Worm (Caenorhabditis elegans) whole organism, early embryonic: ENCODE results near the gene T05C12.15.

Experiments used
- B0310.2 ChIP-seq: sonication (generic microtip); optimal IDR thresholded peaks from 2 replicates; lab custom pipeline; 2016; ENCODE audit warnings: mild to moderate bottlenecking, missing genetic modification characterization, missing compliant biosample characterization
- F13C5.2 ChIP-seq: sonication (generic microtip); optimal IDR thresholded peaks from 2 replicates; lab custom pipeline; 2017; ENCODE audit warnings: mild to moderate bottlenecking, missing genetic modification characterization, inconsistent platforms, missing compliant biosample characterization
- aly-1 ChIP-seq: sonication (generic microtip); optimal IDR thresholded peaks from 2 replicates; lab custom pipeline; 2016; ENCODE audit warnings: missing genetic modification characterization, missing compliant biosample characterization
- ama-1 ChIP-seq: fragments of 150-350 bp; optimal IDR thresholded peaks from 2 replicates; lab custom pipeline; 2014
- ceh-13 ChIP-seq: fragments of 200-800 bp; sonication (Bioruptor generic); optimal IDR thresholded peaks from 2 replicates; lab custom pipeline; 2018; ENCODE audit warnings: mild to moderate bottlenecking, missing genetic modification characterization, missing compliant biosample characterization
- ceh-36 ChIP-seq: sonication (generic microtip); optimal IDR thresholded peaks from 2 replicates; lab custom pipeline; 2016; ENCODE audit warnings: missing genetic modification characterization, inconsistent platforms, missing compliant biosample characterization
- ets-7 ChIP-seq: sonication (generic microtip); optimal IDR thresholded peaks from 2 replicates; lab custom pipeline; 2016; ENCODE audit warnings: missing genotype, missing genetic modification characterization, missing compliant biosample characterization
- flt-1 ChIP-seq: fragments of 200-800 bp; sonication (Bioruptor generic); IDR thresholded peaks from 2 replicates; pipeline ENCODE4 v1.3.6; 2022; ENCODE audit warnings: missing genetic modification characterization, missing compliant biosample characterization
- hmbx-1 ChIP-seq: sonication (generic microtip); optimal IDR thresholded peaks from 2 replicates; lab custom pipeline; 2016; ENCODE audit warnings: mild to moderate bottlenecking, missing genetic modification characterization, missing compliant biosample characterization
- hmg-4 ChIP-seq: fragments of 200-800 bp; sonication (Bioruptor generic); optimal IDR thresholded peaks from 2 replicates; lab custom pipeline; 2018; ENCODE audit warnings: mild to moderate bottlenecking, missing genetic modification characterization, missing compliant biosample characterization
- hnd-1 ChIP-seq: sonication (generic microtip); optimal IDR thresholded peaks from 2 replicates; lab custom pipeline; 2016; ENCODE audit warnings: missing genetic modification characterization, missing compliant biosample characterization
- pes-1 ChIP-seq: fragments of 200-800 bp; sonication (Bioruptor generic); IDR thresholded peaks from 2 replicates; pipeline ENCODE4 v1.3.6; 2022; ENCODE audit warnings: missing genetic modification reagents, missing genetic modification characterization, missing compliant biosample characterization
- scrt-1 ChIP-seq: fragments of 200-800 bp; sonication (Bioruptor generic); IDR thresholded peaks from 2 replicates; pipeline ENCODE4 v1.3.6; 2022; ENCODE audit warnings: missing genetic modification characterization, missing compliant biosample characterization
- sea-1 ChIP-seq: fragments of 200-800 bp; sonication (Bioruptor generic); conservative IDR thresholded peaks from 2 replicates; pipeline ENCODE4 v1.3.6; 2022; ENCODE audit warnings: missing genetic modification characterization, missing compliant biosample characterization
- tbx-11 ChIP-seq: fragments of 200-800 bp; sonication (Bioruptor generic); IDR thresholded peaks from 2 replicates; pipeline ENCODE4 v1.3.6; 2022; ENCODE audit warnings: missing genetic modification characterization, missing compliant biosample characterization
- tbx-37 ChIP-seq: fragments of 200-800 bp; sonication (Bioruptor generic); conservative IDR thresholded peaks from 2 replicates; pipeline ENCODE4 v1.3.6; 2022; ENCODE audit warnings: missing genetic modification reagents, missing genetic modification characterization, missing compliant biosample characterization
- tra-4 ChIP-seq: sonication (generic microtip); optimal IDR thresholded peaks from 2 replicates; lab custom pipeline; 2017; ENCODE audit warnings: missing genetic modification characterization, missing compliant biosample characterization

T05C12.15 gene

DNA sequence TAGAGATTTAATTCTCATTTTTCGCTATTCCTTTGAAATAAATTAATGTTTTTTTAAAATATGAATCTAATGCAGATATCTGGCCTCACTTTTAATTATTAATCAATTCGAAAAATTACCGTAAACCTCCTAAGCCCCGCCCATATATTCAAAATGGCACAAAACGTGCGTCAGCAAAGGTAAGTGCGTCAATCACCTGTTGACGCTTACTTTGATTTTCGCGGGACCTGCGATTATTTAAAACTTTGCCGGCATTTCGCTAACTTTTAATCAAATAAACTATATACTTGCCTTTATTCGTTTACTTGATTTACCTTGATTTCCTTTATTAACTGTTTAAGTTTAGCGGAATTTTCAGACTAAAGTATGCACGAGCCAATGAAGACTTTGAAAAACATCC, 11.4 kb upstream of the T05C12.15 start, which contains the start of gene pch-2:
Gene pch-2, plus strand, starts transcription at position 359 of the 400 bp plus-strand sequence.
- TF ChIP-seq hmbx-1 (tag; lab: Kevin White, UChicago), result no peak

DNA sequence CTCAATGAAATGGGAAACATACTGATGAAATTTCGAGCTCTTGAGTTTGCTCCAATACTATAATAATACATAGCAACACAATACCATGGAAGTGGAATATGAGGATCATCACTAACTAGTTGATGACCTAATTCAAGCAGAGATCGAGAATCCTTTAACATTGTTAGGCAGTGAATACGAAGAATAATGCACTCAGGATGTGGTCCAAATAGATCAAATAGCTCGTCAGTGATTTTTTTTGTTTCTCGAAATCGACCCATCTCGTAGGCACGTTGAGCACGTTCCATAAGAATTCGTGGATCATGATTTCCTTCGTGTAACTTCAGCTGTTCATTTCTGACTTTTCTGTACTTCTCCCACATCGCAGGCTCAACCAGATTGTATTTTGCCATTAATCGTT, 8.5 kb upstream of the T05C12.15 start:
- no peak for TF ChIP-seq sea-1 (GFP tag; lab: Robert Waterston, UW)
- no peak for TF ChIP-seq aly-1 (tag; lab: Kevin White, UChicago)
- no peak for TF ChIP-seq hmg-4
- no peak for TF ChIP-seq tra-4
- TF ChIP-seq F13C5.2, result no peak
- TF ChIP-seq tbx-11 (GFP tag; lab: Robert Waterston, UW), result no peak
- no peak for TF ChIP-seq tbx-37 (GFP tag; lab: Robert Waterston, UW)
- no peak for TF ChIP-seq scrt-1 (GFP tag; lab: Robert Waterston, UW)
- TF ChIP-seq ceh-13 (GFP tag; lab: Kevin White, UChicago), result no peak
- no peak for TF ChIP-seq ama-1 (lab: Kevin White, UChicago)
- no peak for TF ChIP-seq ceh-36 (tag; lab: Kevin White, UChicago)
- no peak for TF ChIP-seq B0310.2 (tag; lab: Kevin White, UChicago)
- no peak for TF ChIP-seq pes-1 (GFP tag; lab: Robert Waterston, UW)
- no peak for TF ChIP-seq ets-7 (tag; lab: Kevin White, UChicago)

DNA sequence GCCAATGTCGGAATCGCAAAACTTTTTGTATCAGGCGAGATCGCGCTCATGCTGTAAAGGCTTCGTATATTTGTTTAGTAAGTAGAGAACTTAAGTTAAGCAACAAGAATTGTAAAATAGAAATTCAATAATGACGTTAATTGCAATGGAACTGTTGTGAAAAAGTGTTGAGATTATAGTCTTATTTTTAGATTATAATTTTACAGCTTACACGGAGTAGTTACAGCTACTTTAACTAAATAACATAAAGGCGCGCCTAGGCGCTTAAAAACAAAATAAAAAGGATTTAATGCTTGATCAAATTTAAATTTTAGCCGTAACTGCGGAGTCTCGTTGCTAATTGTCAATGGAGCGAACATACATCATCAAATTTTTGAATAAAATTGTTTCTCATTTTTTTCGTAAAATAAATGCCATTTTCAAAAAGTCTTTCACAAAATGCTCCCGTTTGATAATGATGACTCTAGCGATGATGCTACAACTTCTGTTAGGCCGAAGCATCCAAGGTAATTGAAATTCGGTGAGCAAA, 7.2 kb upstream of the T05C12.15 start, which contains the start of the genes emb-27 and rrf-3:
Gene emb-27, minus strand, starts transcription at position 51 of the 529 bp plus-strand sequence.
Gene rrf-3, plus strand, starts transcription at position 346 of the 529 bp plus-strand sequence.
- TF ChIP-seq flt-1 (GFP tag; lab: Robert Waterston, UW) (no peak), hmbx-1 (tag; lab: Kevin White, UChicago) (no peak), scrt-1 (GFP tag; lab: Robert Waterston, UW) (no peak), ets-7 (tag; lab: Kevin White, UChicago) (no peak), hnd-1 (tag; lab: Kevin White, UChicago) (no peak), sea-1 (GFP tag; lab: Robert Waterston, UW) (no peak)

DNA sequence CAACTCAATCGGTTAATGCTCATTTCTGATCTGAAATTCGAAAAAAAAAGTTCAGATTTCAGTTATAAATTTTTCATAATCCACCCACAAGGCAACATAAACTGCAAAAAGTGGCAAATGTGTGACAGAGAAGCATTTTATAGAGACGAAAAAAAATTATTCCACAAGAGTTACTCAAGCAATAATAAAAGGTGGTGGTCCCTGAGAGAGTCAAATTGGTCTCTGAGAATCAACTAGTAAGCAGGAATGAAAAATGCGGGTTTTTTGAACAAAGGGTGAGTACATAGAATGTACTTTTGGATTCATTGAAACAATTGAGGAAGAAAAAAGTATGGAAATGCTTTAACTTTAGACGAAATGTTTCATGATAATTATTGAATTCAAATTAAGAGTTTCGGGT, 991 bp downstream of the T05C12.15 start, which contains the start of gene T05C12.11:
Gene T05C12.11, minus strand, starts transcription at position 101 of the 400 bp plus-strand sequence.
- no peak for TF ChIP-seq ceh-36 (tag; lab: Kevin White, UChicago)
- TF ChIP-seq ceh-13 (GFP tag; lab: Kevin White, UChicago), result no peak

DNA sequence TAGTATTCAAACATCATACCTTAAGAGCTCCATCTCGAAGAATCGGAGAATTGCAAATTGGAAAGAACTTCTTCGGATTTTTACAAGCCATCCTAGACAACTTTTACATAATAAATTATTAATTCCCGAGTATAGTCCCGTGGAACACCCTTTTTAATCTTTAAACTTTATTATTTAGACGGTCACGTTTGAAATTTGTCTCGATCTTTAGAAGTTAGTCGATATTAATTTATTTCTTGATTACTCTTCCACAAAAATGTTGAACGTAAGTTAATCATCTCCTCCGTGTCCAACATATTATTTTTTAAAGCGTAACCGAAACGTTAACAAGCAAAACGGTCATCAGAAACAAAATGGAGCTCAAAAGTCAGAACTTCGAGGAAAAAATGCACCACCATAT, 4.1 kb downstream of the T05C12.15 start, which contains the start of the genes decr-1.3 and T05C12.1:
Gene decr-1.3, minus strand, starts transcription at position 101 of the 400 bp plus-strand sequence.
Gene T05C12.1, plus strand, starts transcription at position 232 of the 400 bp plus-strand sequence.
- no peak for TF ChIP-seq ets-7 (tag; lab: Kevin White, UChicago)
- no peak for TF ChIP-seq aly-1 (tag; lab: Kevin White, UChicago)
- TF ChIP-seq hmbx-1 (tag; lab: Kevin White, UChicago), result no peak
- no peak for TF ChIP-seq hmg-4
- no peak for TF ChIP-seq tbx-37 (GFP tag; lab: Robert Waterston, UW)
- no peak for TF ChIP-seq ceh-13 (GFP tag; lab: Kevin White, UChicago)
- TF ChIP-seq tbx-11 (GFP tag; lab: Robert Waterston, UW), result no peak

ce11 chrII:8174148-8174547, 4.8 kb downstream of the T05C12.15 start:
- TF ChIP-seq B0310.2 (tag; lab: Kevin White, UChicago) (no peak), hmg-4 (no peak), sea-1 (GFP tag; lab: Robert Waterston, UW) (no peak), hmbx-1 (tag; lab: Kevin White, UChicago) (no peak), aly-1 (tag; lab: Kevin White, UChicago) (no peak), hnd-1 (tag; lab: Kevin White, UChicago) (no peak), pes-1 (GFP tag; lab: Robert Waterston, UW) (no peak), flt-1 (GFP tag; lab: Robert Waterston, UW) (no peak), ets-7 (tag; lab: Kevin White, UChicago) (no peak)

DNA sequence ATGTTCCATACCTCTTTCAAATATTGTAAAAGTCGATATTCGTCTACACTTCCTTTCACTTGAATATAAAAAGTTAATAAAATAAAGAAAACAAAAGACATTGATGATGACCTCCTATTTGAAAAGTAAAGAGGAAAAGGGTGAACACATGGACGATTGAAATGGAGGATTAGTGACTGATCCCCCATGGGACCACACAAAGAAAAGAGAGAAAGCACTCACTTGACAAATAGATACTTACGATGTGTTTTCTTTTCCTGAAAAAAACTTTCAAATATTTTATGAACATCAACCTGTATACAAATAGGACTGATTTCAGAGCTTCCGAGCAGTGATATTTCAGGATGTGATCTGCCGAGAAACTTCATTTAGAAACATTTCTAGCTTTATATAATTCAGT, 7.7 kb downstream of the T05C12.15 start, which contains the start of gene acr-14:
Gene acr-14, minus strand, starts transcription at position 101 of the 400 bp plus-strand sequence.
- no peak for TF ChIP-seq hmg-4
- TF ChIP-seq tra-4, result no peak

- TF ChIP-seq sea-1 (GFP tag; lab: Robert Waterston, UW) (no peak), tra-4 (no peak), pes-1 (GFP tag; lab: Robert Waterston, UW) (no peak), ama-1 (lab: Kevin White, UChicago) (no peak), hmg-4 (no peak), scrt-1 (GFP tag; lab: Robert Waterston, UW) (no peak), tbx-11 (GFP tag; lab: Robert Waterston, UW) (no peak), flt-1 (GFP tag; lab: Robert Waterston, UW) (no peak), F13C5.2 (no peak), ceh-13 (GFP tag; lab: Kevin White, UChicago) (no peak), ceh-36 (tag; lab: Kevin White, UChicago) (no peak), ets-7 (tag; lab: Kevin White, UChicago) (no peak), aly-1 (tag; lab: Kevin White, UChicago) (no peak), hmbx-1 (tag; lab: Kevin White, UChicago) (no peak), B0310.2 (tag; lab: Kevin White, UChicago) (no peak), tbx-37 (GFP tag; lab: Robert Waterston, UW) (no peak), hnd-1 (tag; lab: Kevin White, UChicago) (no peak)
These were observed 9.2 kb downstream of the T05C12.15 start for ce11 chrII:8178614-8179013.
